Worm (Caenorhabditis elegans): ENCODE measurements around the gene str-55.

ce11 chrV:16459377-16459776, 42.5 kb upstream of the str-55 start:
- no peak for TF ChIP-seq lsy-2 (tag; optimal IDR thresholded peaks at IDR 0.05)
- no peak for TF ChIP-seq bed-3 (GFP tag; optimal IDR thresholded peaks at IDR 0.05)
- no peak for TF ChIP-seq unc-62 (GFP tag; optimal IDR thresholded peaks at IDR 0.05)
- TF ChIP-seq lin-13 (tag; optimal IDR thresholded peaks at IDR 0.05), result no peak
- no peak for TF ChIP-seq tbx-8 (GFP tag; optimal IDR thresholded peaks at IDR 0.05)
- no peak for TF ChIP-seq nhr-237 (tag; optimal IDR thresholded peaks at IDR 0.05)
- no peak for TF ChIP-seq snpc-4 (tag; optimal IDR thresholded peaks at IDR 0.05)
- no peak for TF ChIP-seq pha-4 (tag; optimal IDR thresholded peaks at IDR 0.05)
- no peak for TF ChIP-seq elt-3 (tag; optimal IDR thresholded peaks at IDR 0.05)
- no peak for TF ChIP-seq mab-5 (tag; optimal IDR thresholded peaks at IDR 0.05)
- no peak for TF ChIP-seq ces-1 (GFP tag; optimal IDR thresholded peaks at IDR 0.05)
- TF ChIP-seq nhr-12 (tag; optimal IDR thresholded peaks at IDR 0.05), result no peak
- no peak for TF ChIP-seq blmp-1 (tag; optimal IDR thresholded peaks at IDR 0.05)
- no peak for TF ChIP-seq zip-8 (tag; optimal IDR thresholded peaks at IDR 0.05)

All from whole organism, mixed stage, embryonic.